Worm (Caenorhabditis elegans) whole organism, L2 larva: ENCODE data around the gene F55A11.1.

Experiments
- C34F6.9 ChIP-seq: fragments of 150-350 bp; optimal IDR thresholded peaks from 2 replicates; lab custom pipeline; 2014; ENCODE audit warnings: missing biosample characterization, missing genetic modification characterization
- F13H6.1 ChIP-seq: sonication (generic microtip); optimal IDR thresholded peaks from 2 replicates; lab custom pipeline; 2016; ENCODE audit warnings: missing genetic modification characterization, missing compliant biosample characterization
- ZK546.5 ChIP-seq: sonication (generic microtip); optimal IDR thresholded peaks from 2 replicates; lab custom pipeline; 2017; ENCODE audit warnings: missing biosample characterization, missing genetic modification characterization
- aly-2 ChIP-seq: fragments of 150-350 bp; optimal IDR thresholded peaks from 2 replicates; lab custom pipeline; 2014; ENCODE audit warnings: missing biosample characterization, missing genetic modification characterization
- ama-1 ChIP-seq: fragments of 150-350 bp; optimal IDR thresholded peaks from 2 replicates; lab custom pipeline; 2018; ENCODE audit warnings: inconsistent platforms
- blmp-1 ChIP-seq: sonication (generic microtip); optimal IDR thresholded peaks from 2 replicates; lab custom pipeline; 2017; ENCODE audit warnings: missing genetic modification characterization, mild to moderate bottlenecking, missing compliant biosample characterization, antibody characterized with exemption, moderate library complexity; ENCODE audit not compliant: insufficient read depth
- ceh-82 ChIP-seq: fragments of 150-350 bp; optimal IDR thresholded peaks from 2 replicates; lab custom pipeline; 2014; ENCODE audit warnings: missing biosample characterization, missing genetic modification characterization
- elt-1 ChIP-seq: fragments of 150-350 bp; optimal IDR thresholded peaks from 2 replicates; lab custom pipeline; 2014; ENCODE audit warnings: missing biosample characterization, missing genetic modification characterization
- fos-1 ChIP-seq: fragments of 150-350 bp; optimal IDR thresholded peaks from 2 replicates; lab custom pipeline; 2014; ENCODE audit warnings: missing biosample characterization, missing genetic modification characterization
- gmeb-1 ChIP-seq: fragments of 150-350 bp; optimal IDR thresholded peaks from 2 replicates; lab custom pipeline; 2014; ENCODE audit warnings: missing biosample characterization, missing genetic modification characterization
- lin-11 ChIP-seq: fragments of 150-350 bp; sonication (generic microtip); optimal IDR thresholded peaks from 2 replicates; lab custom pipeline; 2014; ENCODE audit warnings: missing biosample characterization, missing genetic modification characterization, inconsistent platforms, mixed read lengths
- lin-13 ChIP-seq: fragments of 150-350 bp; optimal IDR thresholded peaks from 2 replicates; lab custom pipeline; 2014; ENCODE audit warnings: missing biosample characterization, missing genetic modification reagents, missing genetic modification characterization
- lsy-2 ChIP-seq, 2 experiments: fragments of 150-350 bp in 1 of 2; sonication (generic microtip) in 1 of 2; optimal IDR thresholded peaks; 2 replicates each; lab custom pipeline; 2014 to 2017; ENCODE audit warnings: missing biosample characterization in 2 of 2, missing genetic modification characterization in 2 of 2
- mab-5 ChIP-seq: fragments of 150-350 bp; optimal IDR thresholded peaks from 2 replicates; lab custom pipeline; 2014; ENCODE audit warnings: missing biosample characterization, missing genetic modification characterization
- mbf-1 ChIP-seq: sonication (generic microtip); optimal IDR thresholded peaks from 2 replicates; lab custom pipeline; 2017; ENCODE audit warnings: missing biosample characterization, missing genetic modification characterization
- mdl-1 ChIP-seq, 2 experiments: fragments of 150-350 bp in 1 of 2; sonication (generic microtip) in 1 of 2; optimal IDR thresholded peaks; 2 replicates each; lab custom pipeline; 2017; ENCODE audit warnings: missing biosample characterization in 2 of 2, missing genetic modification characterization in 2 of 2
- nhr-11 ChIP-seq: fragments of 150-350 bp; optimal IDR thresholded peaks from 2 replicates; lab custom pipeline; 2014; ENCODE audit warnings: missing biosample characterization, missing genetic modification characterization
- nhr-12 ChIP-seq: fragments of 150-350 bp; optimal IDR thresholded peaks from 2 replicates; lab custom pipeline; 2014; ENCODE audit warnings: missing biosample characterization, missing genetic modification characterization
- nhr-129 ChIP-seq: fragments of 150-350 bp; optimal IDR thresholded peaks from 2 replicates; lab custom pipeline; 2014; ENCODE audit warnings: missing biosample characterization, missing genetic modification characterization
- nhr-23 ChIP-seq: fragments of 150-350 bp; optimal IDR thresholded peaks from 2 replicates; lab custom pipeline; 2014; ENCODE audit warnings: missing biosample characterization, missing genetic modification reagents, missing genetic modification characterization
- nhr-237 ChIP-seq: fragments of 150-350 bp; optimal IDR thresholded peaks from 2 replicates; lab custom pipeline; 2014; ENCODE audit warnings: missing biosample characterization, missing genetic modification characterization
- nhr-25 ChIP-seq: fragments of 150-350 bp; sonication (generic microtip); optimal IDR thresholded peaks from 3 replicates; lab custom pipeline; 2014; ENCODE audit warnings: missing biosample characterization, missing genetic modification characterization
- peb-1 ChIP-seq: fragments of 150-350 bp; optimal IDR thresholded peaks from 2 replicates; lab custom pipeline; 2014; ENCODE audit warnings: missing biosample characterization, missing genetic modification characterization
- skn-1 ChIP-seq: sonication (generic microtip); optimal IDR thresholded peaks from 2 replicates; lab custom pipeline; 2017; ENCODE audit warnings: missing biosample characterization, missing genetic modification characterization
- sma-3 ChIP-seq: sonication (generic microtip); optimal IDR thresholded peaks from 2 replicates; lab custom pipeline; 2016; ENCODE audit warnings: missing genetic modification reagents, missing genetic modification characterization, missing compliant biosample characterization
- sma-9 ChIP-seq, 2 experiments: fragments of 150-350 bp in 1 of 2; sonication (generic microtip) in 1 of 2; optimal IDR thresholded peaks; 2 replicates each; lab custom pipeline; 2014 to 2016; ENCODE audit warnings: missing genetic modification characterization in 2 of 2, mild to moderate bottlenecking in 1 of 2, missing biosample characterization in 1 of 2, missing compliant biosample characterization in 1 of 2, missing genetic modification reagents in 1 of 2, moderate library complexity in 1 of 2
- unc-39 ChIP-seq: fragments of 150-350 bp; optimal IDR thresholded peaks from 2 replicates; lab custom pipeline; 2014; ENCODE audit warnings: missing biosample characterization, missing genetic modification characterization
- unc-55 ChIP-seq: fragments of 150-350 bp; sonication (generic microtip); optimal IDR thresholded peaks from 3 replicates; lab custom pipeline; 2014; ENCODE audit warnings: missing biosample characterization, missing genetic modification reagents, missing genetic modification characterization
- unc-62 ChIP-seq: fragments of 150-350 bp; optimal IDR thresholded peaks from 2 replicates; lab custom pipeline; 2014; ENCODE audit warnings: missing biosample characterization, missing genetic modification reagents, missing genetic modification characterization
- zag-1 ChIP-seq: fragments of 150-350 bp; optimal IDR thresholded peaks from 2 replicates; lab custom pipeline; 2014; ENCODE audit warnings: missing biosample characterization, missing genetic modification characterization
- ztf-1 ChIP-seq: fragments of 200-800 bp; sonication (Bioruptor generic); conservative IDR thresholded peaks from 2 replicates; pipeline ENCODE4 v1.3.6; 2022; ENCODE audit warnings: missing genetic modification characterization, missing compliant biosample characterization

F55A11.1 gene

DNA sequence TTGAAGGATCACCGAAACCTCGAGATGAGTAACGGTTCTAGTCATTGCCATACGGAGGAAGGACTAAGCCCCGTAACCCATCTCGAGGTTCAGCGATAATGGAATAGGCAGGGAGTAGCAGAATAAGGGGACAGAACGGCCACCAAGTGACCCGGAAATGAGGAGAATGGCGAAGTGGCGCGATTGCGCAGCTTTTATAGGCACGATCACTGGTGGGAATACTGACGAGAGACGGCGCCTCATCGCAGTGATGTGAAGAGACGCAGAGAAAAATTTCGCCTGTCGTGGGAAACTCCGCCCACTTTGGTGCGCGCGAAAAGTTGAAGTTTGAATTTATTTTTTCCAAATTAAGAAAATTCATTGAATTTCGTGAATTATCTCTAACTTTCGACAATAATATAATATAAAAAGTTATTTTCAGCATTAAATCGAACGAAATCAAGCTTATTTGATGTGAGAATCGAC is 5.9 kb upstream of the F55A11.1 start, which contains the start of gene F55A11.4:
F55A11.4 (plus strand) TSS at position 415 of the 465 bp plus-strand sequence.
- TF ChIP-seq C34F6.9 (tag; lab: Kevin White, UChicago) (no peak), unc-55 (no peak), nhr-25 (tag; lab: Kevin White, UChicago) (peak; percentile 10), skn-1 (no peak), ama-1 (lab: Kevin White, UChicago) (peak; percentile 32), unc-62 (no peak), nhr-237 (tag; lab: Kevin White, UChicago) (no peak), aly-2 (tag; lab: Kevin White, UChicago) (no peak), nhr-23 (tag; lab: Kevin White, UChicago) (no peak), unc-39 (tag; lab: Kevin White, UChicago) (no peak), mab-5 (tag; lab: Kevin White, UChicago) (no peak), nhr-12 (tag; lab: Kevin White, UChicago) (no peak)

- no peak for TF ChIP-seq nhr-129 (tag; lab: Kevin White, UChicago)
- TF ChIP-seq elt-1 (tag; lab: Kevin White, UChicago): no peak
- TF ChIP-seq peb-1 (tag; lab: Kevin White, UChicago): no peak
Observed at ce11 chrV:11769646-11770045, 5.5 kb upstream of the F55A11.1 start.

- no peak for TF ChIP-seq gmeb-1 (tag; lab: Kevin White, UChicago)
- TF ChIP-seq F13H6.1: no peak
- TF ChIP-seq unc-39 (tag; lab: Kevin White, UChicago): no peak
- no peak for TF ChIP-seq ceh-82 (tag; lab: Kevin White, UChicago)
- no peak for TF ChIP-seq ZK546.5 (tag; lab: Kevin White, UChicago)
- no peak for TF ChIP-seq mbf-1 (tag; lab: Kevin White, UChicago)
- no peak for TF ChIP-seq lin-13 (GFP tag; lab: Kevin White, UChicago)
- no peak for TF ChIP-seq nhr-11 (tag; lab: Kevin White, UChicago)
- TF ChIP-seq aly-2 (tag; lab: Kevin White, UChicago): no peak
- TF ChIP-seq nhr-25 (tag; lab: Kevin White, UChicago): no peak
- TF ChIP-seq ztf-1: no peak
Observed at ce11 chrV:11767028-11767427, 2.8 kb upstream of the F55A11.1 start, which contains the start of gene sel-11. TSS of gene sel-11 (plus strand) at chrV:11767328.

ce11 chrV:11762863-11763262 is 1.3 kb downstream of the F55A11.1 start, which contains the start of gene T04F3.4:
TSS of gene T04F3.4 (minus strand) at chrV:11763049.
- TF ChIP-seq blmp-1 (tag; lab: Kevin White, UChicago): no peak
- peak in 1 of 2 experiments; percentile 22 for TF ChIP-seq lsy-2 (tag; optimal IDR thresholded peaks at IDR 0.05; lab: Kevin White, UChicago)
- TF ChIP-seq ZK546.5 (tag; lab: Kevin White, UChicago): no peak
- TF ChIP-seq, all 48 proteins: peak for 1

ce11 chrV:11760371-11760770 is 3.8 kb downstream of the F55A11.1 start, which contains the start of gene T04F3.5:
TSS of gene T04F3.5 (plus strand) at chrV:11760671.
- no peak for TF ChIP-seq lin-11 (tag; lab: Kevin White, UChicago)
- TF ChIP-seq elt-1 (tag; lab: Kevin White, UChicago): no peak
- TF ChIP-seq nhr-11 (tag; lab: Kevin White, UChicago): no peak
- TF ChIP-seq lsy-2 (tag; optimal IDR thresholded peaks at IDR 0.05; lab: Kevin White, UChicago): no peak
- no peak for TF ChIP-seq zag-1 (tag; lab: Kevin White, UChicago)
- no peak for TF ChIP-seq lin-13 (GFP tag; lab: Kevin White, UChicago)
- no peak for TF ChIP-seq fos-1 (tag; lab: Kevin White, UChicago)

DNA sequence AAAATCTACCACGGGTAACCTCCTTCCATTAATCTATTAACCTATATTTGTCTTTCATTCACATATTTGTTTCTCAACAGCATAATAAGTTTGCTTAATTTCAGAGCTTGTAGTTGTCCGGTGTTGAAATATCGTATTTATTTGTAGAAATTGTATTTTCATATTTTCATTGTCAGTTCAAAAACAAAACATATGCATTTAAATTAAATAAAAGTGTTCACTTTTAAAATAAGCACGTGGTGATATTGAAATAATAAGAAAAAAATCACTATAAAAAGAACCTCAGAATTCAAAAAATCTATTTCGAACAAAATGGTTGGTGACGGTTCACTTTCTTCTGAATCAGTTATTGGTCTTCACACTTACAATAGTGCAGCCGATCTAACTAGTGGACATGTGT is 5.5 kb downstream of the F55A11.1 start, which contains the start of gene T04F3.3:
T04F3.3 (plus strand) TSS at position 301 of the 400 bp plus-strand sequence.
- no peak for TF ChIP-seq mdl-1 (tag; optimal IDR thresholded peaks at IDR 0.05; lab: Kevin White, UChicago)
- TF ChIP-seq unc-39 (tag; lab: Kevin White, UChicago): no peak
- TF ChIP-seq C34F6.9 (tag; lab: Kevin White, UChicago): no peak
- no peak for TF ChIP-seq nhr-23 (tag; lab: Kevin White, UChicago)
- TF ChIP-seq mab-5 (tag; lab: Kevin White, UChicago): no peak
- TF ChIP-seq nhr-237 (tag; lab: Kevin White, UChicago): no peak
- no peak for TF ChIP-seq lin-11 (tag; lab: Kevin White, UChicago)
- TF ChIP-seq nhr-25 (tag; lab: Kevin White, UChicago): no peak
- no peak for TF ChIP-seq lin-13 (GFP tag; lab: Kevin White, UChicago)
- no peak for TF ChIP-seq blmp-1 (tag; lab: Kevin White, UChicago)
- TF ChIP-seq zag-1 (tag; lab: Kevin White, UChicago): no peak
- no peak for TF ChIP-seq aly-2 (tag; lab: Kevin White, UChicago)
- TF ChIP-seq sma-3: no peak
- TF ChIP-seq sma-9 (GFP tag; optimal IDR thresholded peaks at IDR 0.05; lab: Kevin White, UChicago): no peak
- TF ChIP-seq sma-9 (tag; optimal IDR thresholded peaks at IDR 0.05; lab: Kevin White, UChicago): no peak
